Worm (Caenorhabditis elegans) whole organism, L3 larva: Measurements from ENCODE around the gene nsph-1.1.

Experiments
- R02D3.7 ChIP-seq: fragments of 150-350 bp; optimal IDR thresholded peaks from 2 replicates; lab custom pipeline; 2014; ENCODE audit warnings: missing biosample characterization, missing genetic modification characterization
- ZK546.5 ChIP-seq: sonication (generic microtip); optimal IDR thresholded peaks from 2 replicates; lab custom pipeline; 2017; ENCODE audit warnings: missing biosample characterization, missing genetic modification characterization
- aly-2 ChIP-seq: fragments of 150-350 bp; optimal IDR thresholded peaks from 2 replicates; lab custom pipeline; 2014; ENCODE audit warnings: missing biosample characterization, missing genetic modification characterization
- ama-1 ChIP-seq: fragments of 150-350 bp; optimal IDR thresholded peaks from 2 replicates; lab custom pipeline; 2018
- ceh-16 ChIP-seq: sonication (generic microtip); optimal IDR thresholded peaks from 2 replicates; lab custom pipeline; 2017; ENCODE audit warnings: missing biosample characterization, missing genetic modification characterization
- ceh-28 ChIP-seq: fragments of 150-350 bp; optimal IDR thresholded peaks from 2 replicates; lab custom pipeline; 2014; ENCODE audit warnings: missing biosample characterization, missing genetic modification reagents, missing genetic modification characterization
- ceh-82 ChIP-seq: fragments of 150-350 bp; optimal IDR thresholded peaks from 2 replicates; lab custom pipeline; 2014; ENCODE audit warnings: missing biosample characterization, missing genetic modification characterization
- ceh-9 ChIP-seq: sonication (generic microtip); optimal IDR thresholded peaks from 2 replicates; lab custom pipeline; 2018; ENCODE audit warnings: missing biosample characterization, missing genetic modification characterization
- daf-12 ChIP-seq: fragments of 150-350 bp; optimal IDR thresholded peaks from 2 replicates; lab custom pipeline; 2014; ENCODE audit warnings: missing biosample characterization, missing genetic modification reagents, missing genetic modification characterization
- egl-27 ChIP-seq: sonication (generic microtip); optimal IDR thresholded peaks from 4 replicates; lab custom pipeline; 2017; ENCODE audit warnings: missing biosample characterization, missing genetic modification reagents, missing genetic modification characterization
- egl-5 ChIP-seq: fragments of 150-350 bp; optimal IDR thresholded peaks from 2 replicates; lab custom pipeline; 2017; ENCODE audit warnings: missing biosample characterization, missing genetic modification reagents, missing genetic modification characterization, inconsistent platforms
- elt-1 ChIP-seq: fragments of 150-350 bp; optimal IDR thresholded peaks from 2 replicates; lab custom pipeline; 2014; ENCODE audit warnings: missing biosample characterization, missing genetic modification characterization
- elt-2 ChIP-seq: sonication (generic microtip); optimal IDR thresholded peaks from 2 replicates; lab custom pipeline; 2016; ENCODE audit warnings: missing genetic modification reagents, mild to moderate bottlenecking, missing genetic modification characterization, missing compliant biosample characterization
- elt-3 ChIP-seq, 3 experiments: fragments of 150-350 bp in 1 of 3; sonication (generic microtip) in 2 of 3; optimal IDR thresholded peaks; 2 replicates in 2 of 3; 4 replicates in 1 of 3; lab custom pipeline; 2014 to 2017; ENCODE audit warnings: missing biosample characterization in 3 of 3, missing genetic modification characterization in 3 of 3
- eor-1 ChIP-seq, 2 experiments: fragments of 150-350 bp; optimal IDR thresholded peaks; 2 replicates each; lab custom pipeline; 2014 to 2018; ENCODE audit warnings: missing biosample characterization in 2 of 2, missing genetic modification characterization in 2 of 2
- fkh-2 ChIP-seq: fragments of 150-350 bp; optimal IDR thresholded peaks from 2 replicates; lab custom pipeline; 2014; ENCODE audit warnings: missing biosample characterization, missing genetic modification reagents, missing genetic modification characterization
- fos-1 ChIP-seq: fragments of 150-350 bp; optimal IDR thresholded peaks from 2 replicates; lab custom pipeline; 2014; ENCODE audit warnings: missing biosample characterization, missing genetic modification characterization
- jun-1 ChIP-seq: fragments of 150-350 bp; optimal IDR thresholded peaks from 2 replicates; lab custom pipeline; 2014; ENCODE audit warnings: missing biosample characterization, missing genetic modification reagents, missing genetic modification characterization
- lin-15B ChIP-seq: fragments of 150-350 bp; optimal IDR thresholded peaks from 2 replicates; lab custom pipeline; 2014; ENCODE audit warnings: missing biosample characterization, missing genetic modification characterization
- lin-39 ChIP-seq: fragments of 150-350 bp; optimal IDR thresholded peaks from 2 replicates; lab custom pipeline; 2018; ENCODE audit warnings: missing biosample characterization, missing genetic modification reagents, missing genetic modification characterization
- lsy-12 ChIP-seq: sonication (generic microtip); optimal IDR thresholded peaks from 2 replicates; lab custom pipeline; 2016; ENCODE audit warnings: mild to moderate bottlenecking, missing genetic modification characterization, missing compliant biosample characterization
- mdl-1 ChIP-seq: fragments of 150-350 bp; optimal IDR thresholded peaks from 2 replicates; lab custom pipeline; 2014; ENCODE audit warnings: missing biosample characterization, missing genetic modification characterization
- mml-1 ChIP-seq: fragments of 150-350 bp; sonication (generic microtip); optimal IDR thresholded peaks from 3 replicates; lab custom pipeline; 2014; ENCODE audit warnings: missing biosample characterization, missing genetic modification characterization
- nhr-11 ChIP-seq: fragments of 150-350 bp; optimal IDR thresholded peaks from 2 replicates; lab custom pipeline; 2014; ENCODE audit warnings: missing biosample characterization, missing genetic modification characterization
- nhr-12 ChIP-seq: fragments of 150-350 bp; optimal IDR thresholded peaks from 2 replicates; lab custom pipeline; 2014; ENCODE audit warnings: missing biosample characterization, missing genetic modification characterization
- nhr-23 ChIP-seq: fragments of 150-350 bp; optimal IDR thresholded peaks from 2 replicates; lab custom pipeline; 2014; ENCODE audit warnings: missing biosample characterization, missing genetic modification reagents, missing genetic modification characterization
- nhr-237 ChIP-seq: fragments of 150-350 bp; optimal IDR thresholded peaks from 2 replicates; lab custom pipeline; 2014; ENCODE audit warnings: missing biosample characterization, missing genetic modification characterization
- nhr-25 ChIP-seq: sonication (generic microtip); optimal IDR thresholded peaks from 2 replicates; lab custom pipeline; 2017; ENCODE audit warnings: missing biosample characterization, missing genetic modification characterization
- nhr-28 ChIP-seq: fragments of 150-350 bp; optimal IDR thresholded peaks from 2 replicates; lab custom pipeline; 2014; ENCODE audit warnings: missing biosample characterization, missing genetic modification characterization
- nhr-43 ChIP-seq: sonication (generic microtip); optimal IDR thresholded peaks from 2 replicates; lab custom pipeline; 2016; ENCODE audit warnings: mild to moderate bottlenecking, missing genetic modification characterization, missing compliant biosample characterization; ENCODE audit not compliant: poor library complexity, severe bottlenecking
- nhr-67 ChIP-seq: fragments of 150-350 bp; optimal IDR thresholded peaks from 2 replicates; lab custom pipeline; 2014; ENCODE audit warnings: missing biosample characterization, missing genetic modification characterization
- nhr-76 ChIP-seq: fragments of 150-350 bp; sonication (generic microtip); optimal IDR thresholded peaks from 5 replicates; lab custom pipeline; 2014; ENCODE audit warnings: missing biosample characterization, missing genetic modification characterization
- nhr-77 ChIP-seq: fragments of 150-350 bp; optimal IDR thresholded peaks from 2 replicates; lab custom pipeline; 2014; ENCODE audit warnings: missing biosample characterization, missing genetic modification characterization
- pha-4 ChIP-seq: fragments of 150-350 bp; optimal IDR thresholded peaks from 2 replicates; lab custom pipeline; 2014; ENCODE audit warnings: missing biosample characterization, missing genetic modification reagents, missing genetic modification characterization
- pqm-1 ChIP-seq: fragments of 150-350 bp; optimal IDR thresholded peaks from 2 replicates; lab custom pipeline; 2017; ENCODE audit warnings: missing biosample characterization, missing genetic modification characterization, inconsistent platforms
- sea-2 ChIP-seq: fragments of 150-350 bp; sonication (generic microtip); optimal IDR thresholded peaks from 4 replicates; lab custom pipeline; 2014; ENCODE audit warnings: missing biosample characterization, missing genetic modification reagents, missing genetic modification characterization
- skn-1 ChIP-seq: fragments of 150-350 bp; optimal IDR thresholded peaks from 2 replicates; lab custom pipeline; 2014; ENCODE audit warnings: missing biosample characterization, missing genetic modification characterization
- snpc-4 ChIP-seq: fragments of 150-350 bp; optimal IDR thresholded peaks from 2 replicates; lab custom pipeline; 2014; ENCODE audit warnings: missing biosample characterization, missing genetic modification characterization
- unc-39 ChIP-seq: sonication (generic microtip); optimal IDR thresholded peaks from 4 replicates; lab custom pipeline; 2017; ENCODE audit warnings: missing biosample characterization, missing genetic modification characterization
- unc-62 ChIP-seq: fragments of 150-350 bp; sonication (generic microtip); optimal IDR thresholded peaks from 4 replicates; lab custom pipeline; 2014; ENCODE audit warnings: missing biosample characterization, missing genetic modification reagents, missing genetic modification characterization
- zag-1 ChIP-seq: fragments of 150-350 bp; optimal IDR thresholded peaks from 2 replicates; lab custom pipeline; 2014; ENCODE audit warnings: missing biosample characterization, missing genetic modification characterization
- ztf-4 ChIP-seq: fragments of 150-350 bp; optimal IDR thresholded peaks from 2 replicates; lab custom pipeline; 2014; ENCODE audit warnings: missing biosample characterization, missing genetic modification characterization

Gene nsph-1.1

ce11 chrII:8810679-8811413 lies 44.3 kb downstream of the nsph-1.1 start, which contains the start of the genes F46C5.9 and rer-1:
F46C5.9 (minus strand) TSS chrII:8810729.
rer-1 (plus strand) TSS chrII:8811370.
- TF ChIP-seq R02D3.7 (tag; lab: Kevin White, UChicago) (no peak), elt-3 (tag; optimal IDR thresholded peaks at IDR 0.05; lab: Kevin White, UChicago) (no peak), fos-1 (tag; lab: Kevin White, UChicago) (no peak), pqm-1 (no peak), nhr-23 (tag; lab: Kevin White, UChicago) (peak; percentile 7), zag-1 (no peak), nhr-11 (tag; lab: Kevin White, UChicago) (no peak), lsy-12 (no peak), elt-1 (tag; lab: Kevin White, UChicago) (no peak), ama-1 (no peak), pha-4 (tag; lab: Kevin White, UChicago) (peak; percentile 66)

ce11 chrII:8811825-8812224 lies 45.2 kb downstream of the nsph-1.1 start:
- TF ChIP-seq ceh-28 (tag; lab: Kevin White, UChicago) (no peak), snpc-4 (tag; lab: Kevin White, UChicago) (no peak), fos-1 (tag; lab: Kevin White, UChicago) (no peak), ama-1 (peak; percentile 91), elt-3 (tag; optimal IDR thresholded peaks at IDR 0.05; lab: Kevin White, UChicago) (no peak), nhr-43 (tag; lab: Kevin White, UChicago) (peak; percentile 9), lin-39 (tag; lab: Kevin White, UChicago) (peak; percentile 23), nhr-25 (peak; percentile 3), ztf-4 (tag; lab: Kevin White, UChicago) (no peak), skn-1 (tag; lab: Kevin White, UChicago) (no peak), pha-4 (tag; lab: Kevin White, UChicago) (no peak), nhr-67 (tag; lab: Kevin White, UChicago) (no peak), egl-27 (tag; lab: Kevin White, UChicago) (no peak), R02D3.7 (tag; lab: Kevin White, UChicago) (no peak), ceh-82 (no peak)

DNA sequence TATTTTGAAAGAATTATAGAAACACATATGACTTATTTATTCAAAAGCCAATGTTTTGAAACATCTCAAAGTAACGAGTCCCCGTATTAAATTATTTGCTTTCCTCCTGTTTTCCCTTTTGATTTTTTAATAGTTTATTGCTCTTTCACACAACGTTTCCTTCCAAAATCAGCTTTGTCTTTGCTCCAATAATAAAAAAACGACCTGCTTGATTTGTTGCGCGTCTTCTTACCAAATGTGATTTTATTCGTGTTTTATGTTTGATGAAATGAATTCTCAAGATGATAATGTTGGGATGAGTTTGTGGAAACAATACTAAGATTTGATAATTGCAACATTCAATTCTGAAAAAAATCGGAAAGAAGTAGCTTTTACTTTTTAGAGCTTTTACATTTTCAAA lies 45.8 kb downstream of the nsph-1.1 start:
- TF ChIP-seq mdl-1 (tag; lab: Kevin White, UChicago), result no peak
- TF ChIP-seq elt-2, result no peak
- no peak for TF ChIP-seq unc-39
- no peak for TF ChIP-seq aly-2 (tag; lab: Kevin White, UChicago)
- TF ChIP-seq elt-1 (tag; lab: Kevin White, UChicago), result no peak
- TF ChIP-seq ztf-4 (tag; lab: Kevin White, UChicago), result no peak
- TF ChIP-seq sea-2, result no peak
- no peak for TF ChIP-seq nhr-77 (tag; lab: Kevin White, UChicago)
- TF ChIP-seq mml-1 (tag; lab: Kevin White, UChicago), result no peak
- no peak for TF ChIP-seq lin-39 (tag; lab: Kevin White, UChicago)
- TF ChIP-seq nhr-11 (tag; lab: Kevin White, UChicago), result no peak
- no peak for TF ChIP-seq fos-1 (tag; lab: Kevin White, UChicago)
- TF ChIP-seq ceh-9 (tag; lab: Kevin White, UChicago), result no peak
- no peak for TF ChIP-seq fkh-2 (tag; lab: Kevin White, UChicago)
- TF ChIP-seq nhr-12 (tag; lab: Kevin White, UChicago), result no peak
- TF ChIP-seq, all 47 proteins: peak for 0

DNA sequence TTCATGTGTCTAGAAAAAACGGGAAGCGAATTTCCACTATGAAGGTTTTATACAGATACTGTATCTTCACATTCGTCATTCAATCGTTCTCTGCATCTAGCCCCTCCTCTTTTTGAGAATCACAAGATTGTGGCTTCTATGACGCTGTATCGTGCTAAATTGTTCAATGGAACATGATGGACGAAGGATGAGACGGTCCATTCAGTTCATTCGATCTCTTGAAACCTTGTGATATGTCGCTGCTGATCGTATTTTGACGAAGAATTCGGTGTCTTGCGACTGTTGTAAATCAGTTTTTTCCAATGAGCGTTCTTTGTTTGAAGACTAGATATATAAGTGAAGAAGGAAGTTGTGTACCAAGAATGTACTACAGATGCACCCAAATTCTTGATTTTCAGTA lies 47.1 kb downstream of the nsph-1.1 start:
- no peak for TF ChIP-seq lsy-12
- TF ChIP-seq aly-2 (tag; lab: Kevin White, UChicago), result no peak
- peak; percentile 30 for TF ChIP-seq nhr-76 (tag; lab: Kevin White, UChicago)
- no peak for TF ChIP-seq pha-4 (tag; lab: Kevin White, UChicago)
- TF ChIP-seq lin-15B (tag; lab: Kevin White, UChicago), result no peak
- no peak for TF ChIP-seq nhr-237 (tag; lab: Kevin White, UChicago)
- peak; percentile 27 for TF ChIP-seq ceh-28 (tag; lab: Kevin White, UChicago)
- TF ChIP-seq nhr-11 (tag; lab: Kevin White, UChicago), result peak; percentile 30
- TF ChIP-seq nhr-67 (tag; lab: Kevin White, UChicago), result no peak
- no peak for TF ChIP-seq ceh-16 (tag; lab: Kevin White, UChicago)
- no peak for TF ChIP-seq snpc-4 (tag; lab: Kevin White, UChicago)
- no peak for TF ChIP-seq ztf-4 (tag; lab: Kevin White, UChicago)
- TF ChIP-seq fos-1 (tag; lab: Kevin White, UChicago), result no peak
- TF ChIP-seq nhr-28 (tag; lab: Kevin White, UChicago), result no peak
- TF ChIP-seq jun-1 (tag; lab: Kevin White, UChicago), result peak; percentile 61
- TF ChIP-seq sea-2, result no peak
- no peak for TF ChIP-seq ceh-9 (tag; lab: Kevin White, UChicago)
- TF ChIP-seq elt-2, result no peak
- no peak for TF ChIP-seq ZK546.5
- TF ChIP-seq skn-1 (tag; lab: Kevin White, UChicago), result no peak
- no peak for TF ChIP-seq eor-1 (tag; optimal IDR thresholded peaks at IDR 0.05; lab: Kevin White, UChicago)
- TF ChIP-seq ama-1, result no peak
- no peak for TF ChIP-seq pqm-1
- TF ChIP-seq daf-12, result no peak
- no peak for TF ChIP-seq R02D3.7 (tag; lab: Kevin White, UChicago)
- TF ChIP-seq nhr-23 (tag; lab: Kevin White, UChicago), result peak; percentile 86
- peak; percentile 98 for TF ChIP-seq nhr-43 (tag; lab: Kevin White, UChicago)
- TF ChIP-seq unc-62 (GFP tag; lab: Kevin White, UChicago), result no peak
- peak; percentile 73 for TF ChIP-seq nhr-25
- TF ChIP-seq zag-1, result no peak
- TF ChIP-seq egl-5 (tag; lab: Kevin White, UChicago), result no peak
- no peak for TF ChIP-seq nhr-12 (tag; lab: Kevin White, UChicago)
- no peak for TF ChIP-seq mdl-1 (tag; lab: Kevin White, UChicago)
